Fruit fly (Drosophila melanogaster) S2 (cell line): Measurements from ENCODE around the gene CG12310.

Source experiments
- CG8478 ChIP-seq: fragments of >200 bp; optimal IDR thresholded peaks from 2 replicates; lab custom pipeline; 2018
- CTCF ChIP-seq, 2 experiments: fragments of >200 bp; optimal IDR thresholded peaks; 2 replicates each; lab custom pipeline; 2018

DNA sequence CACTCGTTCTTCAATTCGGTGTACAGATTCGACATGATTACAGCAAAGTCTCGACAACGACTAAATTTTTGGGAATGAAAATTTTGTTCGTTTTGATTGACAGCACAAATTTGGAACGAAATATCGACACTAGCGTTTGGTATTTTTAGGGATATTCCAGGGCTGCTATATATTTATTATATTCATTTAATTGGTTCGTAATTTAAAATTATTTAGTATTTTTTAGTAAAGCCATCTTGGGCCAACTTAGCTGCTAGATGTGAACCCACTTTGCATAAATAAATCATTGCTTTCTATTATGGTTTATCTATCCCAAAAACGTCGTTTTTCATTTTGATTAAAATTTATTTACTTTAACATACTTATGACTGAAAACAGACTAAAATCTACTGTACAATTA lies 8.1 kb downstream of the CG12310 start, which contains the start of gene Rpn12R:
- TF ChIP-seq CG8478 (lab: Kevin White, UChicago) (no peak), CTCF (optimal IDR thresholded peaks at IDR 0.05; lab: Kevin White, UChicago) (no peak)
